Worm (Caenorhabditis elegans) whole organism, L4/young adult: ENCODE measurements around the gene fbxa-25.

Source experiments
- W03F9.2 ChIP-seq: fragments of 150-350 bp; optimal IDR thresholded peaks from 2 replicates; lab custom pipeline; 2014; ENCODE audit warnings: missing biosample characterization, missing genetic modification characterization
- dao-5 ChIP-seq: sonication (generic microtip); optimal IDR thresholded peaks from 2 replicates; lab custom pipeline; 2016; ENCODE audit warnings: missing genotype, missing genetic modification characterization, moderate library complexity, missing compliant biosample characterization
- him-1 ChIP-seq: sonication (generic microtip); optimal IDR thresholded peaks from 2 replicates; lab custom pipeline; 2016; ENCODE audit warnings: missing genotype, missing genetic modification reagents, missing genetic modification characterization, missing compliant biosample characterization

DNA sequence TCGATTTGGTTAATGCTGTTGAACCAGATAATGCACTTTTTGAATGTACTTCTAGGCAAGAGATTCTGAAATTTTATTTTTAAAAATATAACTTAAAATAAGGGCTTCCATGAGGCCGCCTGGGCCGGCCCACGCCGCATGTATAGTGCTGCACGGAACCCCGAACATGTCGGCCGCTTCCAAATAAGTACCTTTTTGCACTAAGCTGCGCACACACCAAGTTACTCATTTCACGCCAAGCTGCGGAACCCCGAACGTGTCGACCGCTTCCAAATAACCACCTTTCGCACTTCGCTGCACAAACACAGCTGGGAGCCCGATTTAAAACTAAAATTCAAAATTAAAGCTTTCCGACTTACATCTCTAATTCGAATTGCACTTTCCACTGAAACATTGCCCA is 37.9 kb downstream of the fbxa-25 start:
- TF ChIP-seq him-1 (tag; lab: Kevin White, UChicago): no peak
- TF ChIP-seq W03F9.2 (tag; lab: Kevin White, UChicago): no peak
- TF ChIP-seq dao-5: no peak
